Worm (Caenorhabditis elegans) whole organism, young adult: ENCODE data around the gene Y46G5A.34.
A peak's percentile ranks its signal among the peaks of the same experiment; 100 is the strongest.

ENCODE experiments used
- B0019.2 ChIP-seq: fragments of 200-800 bp; sonication (Bioruptor generic); conservative IDR thresholded peaks from 2 replicates; pipeline ENCODE4 v1.3.6; 2022; ENCODE audit warnings: missing genetic modification reagents, missing genetic modification characterization, missing compliant biosample characterization
- B0336.3 ChIP-seq: fragments of 200-800 bp; sonication (Bioruptor generic); IDR thresholded peaks from 2 replicates; pipeline ENCODE4 v1.3.6; 2022; ENCODE audit warnings: missing genetic modification characterization, missing compliant biosample characterization
- C17E4.6 ChIP-seq: fragments of 200-800 bp; sonication (Bioruptor generic); IDR thresholded peaks from 2 replicates; pipeline ENCODE4 v1.3.6; 2022; ENCODE audit warnings: missing genetic modification reagents, missing genetic modification characterization, missing compliant biosample characterization
- F37B4.10 ChIP-seq: fragments of 200-800 bp; sonication (Bioruptor generic); IDR thresholded peaks from 2 replicates; pipeline ENCODE4 v1.3.6; 2022; ENCODE audit warnings: missing genetic modification characterization, missing compliant biosample characterization
- F49E8.2 ChIP-seq: sonication (generic microtip); optimal IDR thresholded peaks from 3 replicates; lab custom pipeline; 2017; ENCODE audit warnings: missing genetic modification characterization, mild to moderate bottlenecking, missing compliant biosample characterization, antibody characterized with exemption, moderate library complexity; ENCODE audit not compliant: insufficient read depth
- F52B5.7 ChIP-seq: sonication (generic microtip); optimal IDR thresholded peaks from 2 replicates; lab custom pipeline; 2016; ENCODE audit warnings: mild to moderate bottlenecking, missing genetic modification characterization, missing compliant biosample characterization
- F57C9.4 ChIP-seq: sonication (generic microtip); optimal IDR thresholded peaks from 2 replicates; lab custom pipeline; 2017; ENCODE audit warnings: mild to moderate bottlenecking, missing genetic modification characterization, missing compliant biosample characterization
- K12H6.12 ChIP-seq: fragments of 200-800 bp; sonication (Bioruptor generic); optimal IDR thresholded peaks from 2 replicates; lab custom pipeline; 2018; ENCODE audit warnings: mild to moderate bottlenecking, missing genetic modification characterization, missing compliant biosample characterization
- Y56A3A.18 ChIP-seq: fragments of 200-800 bp; sonication (Bioruptor generic); IDR thresholded peaks from 2 replicates; pipeline ENCODE4 v1.3.6; 2022; ENCODE audit warnings: missing genetic modification reagents, missing genetic modification characterization, missing compliant biosample characterization
- aptf-2 ChIP-seq: fragments of 200-800 bp; sonication (Bioruptor generic); conservative IDR thresholded peaks from 2 replicates; pipeline ENCODE4 v1.3.6; 2022; ENCODE audit warnings: missing genetic modification reagents, missing genetic modification characterization, missing compliant biosample characterization
- athp-1 ChIP-seq: sonication (generic microtip); optimal IDR thresholded peaks from 2 replicates; lab custom pipeline; 2017; ENCODE audit warnings: mild to moderate bottlenecking, missing genetic modification characterization, missing compliant biosample characterization
- bed-1 ChIP-seq: fragments of 200-800 bp; sonication (Bioruptor generic); IDR thresholded peaks from 2 replicates; pipeline ENCODE4 v1.3.6; 2022; ENCODE audit warnings: missing genetic modification reagents, missing genetic modification characterization, missing compliant biosample characterization
- cebp-2 ChIP-seq: fragments of 200-800 bp; sonication (Bioruptor generic); IDR thresholded peaks from 2 replicates; pipeline ENCODE4 v1.3.6; 2022; ENCODE audit warnings: missing genetic modification characterization, missing compliant biosample characterization
- die-1 ChIP-seq: sonication (generic microtip); optimal IDR thresholded peaks from 2 replicates; lab custom pipeline; 2016; ENCODE audit warnings: missing genotype, mild to moderate bottlenecking, missing genetic modification characterization, missing compliant biosample characterization
- efl-1 ChIP-seq: fragments of 150-350 bp; optimal IDR thresholded peaks from 2 replicates; lab custom pipeline; 2014; ENCODE audit warnings: missing biosample characterization, missing genetic modification reagents, missing genetic modification characterization
- egrh-3 ChIP-seq: fragments of 200-800 bp; sonication (Bioruptor generic); IDR thresholded peaks from 2 replicates; pipeline ENCODE4 v1.3.6; 2022; ENCODE audit warnings: missing genetic modification reagents, missing genetic modification characterization, missing compliant biosample characterization
- fkh-3 ChIP-seq: sonication (generic microtip); optimal IDR thresholded peaks from 2 replicates; lab custom pipeline; 2016; ENCODE audit warnings: mild to moderate bottlenecking, missing genetic modification characterization, missing compliant biosample characterization
- him-1 ChIP-seq: sonication (generic microtip); optimal IDR thresholded peaks from 2 replicates; lab custom pipeline; 2016; ENCODE audit warnings: missing genotype, missing genetic modification reagents, missing genetic modification characterization, missing compliant biosample characterization
- hlh-26 ChIP-seq: fragments of 200-800 bp; sonication (Bioruptor generic); conservative IDR thresholded peaks from 2 replicates; pipeline ENCODE4 v1.3.6; 2022; ENCODE audit warnings: missing genetic modification reagents, missing genetic modification characterization, missing compliant biosample characterization
- hmg-20 ChIP-seq: fragments of 200-800 bp; sonication (Bioruptor generic); IDR thresholded peaks from 2 replicates; pipeline ENCODE4 v1.3.6; 2022; ENCODE audit warnings: missing genetic modification reagents, missing genetic modification characterization, missing compliant biosample characterization
- hsf-1 ChIP-seq: fragments of 200-800 bp; sonication (Bioruptor generic); IDR thresholded peaks from 2 replicates; pipeline ENCODE4 v1.3.6; 2022; ENCODE audit warnings: missing genetic modification reagents, missing genetic modification characterization, missing compliant biosample characterization
- lsl-1 ChIP-seq: fragments of 200-800 bp; sonication (Bioruptor generic); optimal IDR thresholded peaks from 2 replicates; lab custom pipeline; 2018; ENCODE audit warnings: mild to moderate bottlenecking, missing genetic modification characterization, moderate library complexity, missing compliant biosample characterization
- madf-10 ChIP-seq: sonication (generic microtip); optimal IDR thresholded peaks from 2 replicates; lab custom pipeline; 2016; ENCODE audit warnings: mild to moderate bottlenecking, missing genetic modification characterization, missing compliant biosample characterization
- madf-3 ChIP-seq: fragments of 200-800 bp; sonication (Bioruptor generic); IDR thresholded peaks from 2 replicates; pipeline ENCODE4 v1.3.6; 2022; ENCODE audit warnings: missing genetic modification reagents, missing genetic modification characterization, missing compliant biosample characterization
- mcd-1 ChIP-seq: fragments of 200-800 bp; sonication (Bioruptor generic); IDR thresholded peaks from 2 replicates; pipeline ENCODE4 v1.3.6; 2022; ENCODE audit warnings: missing genetic modification reagents, missing genetic modification characterization, missing compliant biosample characterization
- nfya-1 ChIP-seq: sonication (generic microtip); optimal IDR thresholded peaks from 2 replicates; lab custom pipeline; 2017; ENCODE audit warnings: antibody characterized with exemption, missing compliant biosample characterization, missing genetic modification characterization, borderline replicate concordance; ENCODE audit not compliant: insufficient read depth
- nhr-80 ChIP-seq: sonication (generic microtip); optimal IDR thresholded peaks from 2 replicates; lab custom pipeline; 2016; ENCODE audit warnings: missing genetic modification characterization, missing compliant biosample characterization
- pha-4 ChIP-seq: fragments of 150-350 bp; sonication (generic microtip); optimal IDR thresholded peaks from 2 replicates; lab custom pipeline; 2014; ENCODE audit warnings: missing biosample characterization, missing genetic modification reagents, missing genetic modification characterization
- rcor-1 ChIP-seq: fragments of 200-800 bp; sonication (Bioruptor generic); IDR thresholded peaks from 2 replicates; pipeline ENCODE4 v1.3.6; 2022; ENCODE audit warnings: missing genetic modification reagents, missing genetic modification characterization, missing compliant biosample characterization
- rec-8 ChIP-seq, 2 experiments: sonication (generic microtip); optimal IDR thresholded peaks; 2 replicates each; lab custom pipeline; 2016; ENCODE audit warnings: mild to moderate bottlenecking in 2 of 2, missing genetic modification characterization in 2 of 2, missing genetic modification reagents in 2 of 2, missing genotype in 2 of 2, missing biosample characterization in 1 of 2, missing compliant biosample characterization in 1 of 2, moderate library complexity in 1 of 2
- snpc-3.4 ChIP-seq: sonication (generic microtip); optimal IDR thresholded peaks from 2 replicates; lab custom pipeline; 2017; ENCODE audit warnings: missing genetic modification characterization, mild to moderate bottlenecking, missing compliant biosample characterization, antibody characterized with exemption, moderate library complexity, missing genotype, missing genetic modification reagents
- somi-1 ChIP-seq: fragments of 200-800 bp; sonication (Bioruptor generic); optimal IDR thresholded peaks from 2 replicates; lab custom pipeline; 2018; ENCODE audit warnings: mild to moderate bottlenecking, missing genetic modification characterization, missing compliant biosample characterization
- tbp1 ChIP-seq: fragments of 200-800 bp; sonication (Bioruptor generic); optimal IDR thresholded peaks from 2 replicates; lab custom pipeline; 2018; ENCODE audit warnings: mild to moderate bottlenecking, missing genetic modification characterization, missing compliant biosample characterization
- unc-62 ChIP-seq: fragments of 150-350 bp; optimal IDR thresholded peaks from 2 replicates; lab custom pipeline; 2014; ENCODE audit warnings: missing biosample characterization, missing genetic modification reagents, missing genetic modification characterization
- ztf-18 ChIP-seq: sonication (generic microtip); optimal IDR thresholded peaks from 2 replicates; lab custom pipeline; 2016; ENCODE audit warnings: missing genotype, mild to moderate bottlenecking, missing genetic modification characterization, missing compliant biosample characterization
- ztf-6 ChIP-seq: fragments of 200-800 bp; sonication (Bioruptor generic); IDR thresholded peaks from 2 replicates; pipeline ENCODE4 v1.3.6; 2022; ENCODE audit warnings: missing genetic modification reagents, missing genetic modification characterization, missing compliant biosample characterization

The Y46G5A.34 gene

ce11 chrII:12819979-12820378, 43.5 kb downstream of the Y46G5A.34 start:
- TF ChIP-seq him-1 (tag; lab: Kevin White, UChicago), result no peak
- no peak for TF ChIP-seq snpc-3.4 (tag; lab: Kevin White, UChicago)
- TF ChIP-seq nfya-1 (tag; lab: Kevin White, UChicago), result no peak
- TF ChIP-seq ztf-18, result no peak
- TF ChIP-seq bed-1 (GFP tag; lab: Robert Waterston, UW), result no peak
- TF ChIP-seq efl-1, result no peak
- no peak for TF ChIP-seq B0019.2 (GFP tag; lab: Robert Waterston, UW)
- no peak for TF ChIP-seq tbp1 (GFP tag; lab: Kevin White, UChicago)
- no peak for TF ChIP-seq ztf-6 (GFP tag; lab: Robert Waterston, UW)
- no peak for TF ChIP-seq Y56A3A.18
- TF ChIP-seq F57C9.4 (tag; lab: Kevin White, UChicago), result no peak
- TF ChIP-seq F37B4.10 (GFP tag; lab: Robert Waterston, UW), result no peak
- no peak for TF ChIP-seq K12H6.12 (tag; lab: Kevin White, UChicago)
- TF ChIP-seq mcd-1 (GFP tag; lab: Robert Waterston, UW), result no peak
- no peak for TF ChIP-seq lsl-1 (GFP tag; lab: Kevin White, UChicago)
- no peak for TF ChIP-seq athp-1 (tag; lab: Kevin White, UChicago)
- no peak for TF ChIP-seq aptf-2 (GFP tag; lab: Robert Waterston, UW)
- TF ChIP-seq C17E4.6 (GFP tag; lab: Robert Waterston, UW), result no peak
- TF ChIP-seq madf-10, result no peak
- TF ChIP-seq rcor-1, result no peak
- TF ChIP-seq, all 124 proteins: peak for 0

- TF ChIP-seq cebp-2 (no peak), nhr-80 (tag; lab: Kevin White, UChicago) (peak; percentile 41)
Measured at ce11 chrII:12823437-12823836, 47.0 kb downstream of the Y46G5A.34 start, which contains the start of gene Y46G5A.36. Gene Y46G5A.36 (plus strand): TSS chrII:12823679.

ce11 chrII:12824463-12824862, 48.0 kb downstream of the Y46G5A.34 start:
- TF ChIP-seq F52B5.7 (no peak), hlh-26 (GFP tag; lab: Robert Waterston, UW) (no peak), egrh-3 (GFP tag; lab: Robert Waterston, UW) (0 out of 2 replicates have a peak, but pooled peaks have one; percentile 6)

ce11 chrII:12826752-12827151, 50.3 kb downstream of the Y46G5A.34 start, which contains the start of gene Y46G5A.38:
Gene Y46G5A.38 (plus strand): TSS chrII:12827052.
- TF ChIP-seq hmg-20 (GFP tag; lab: Robert Waterston, UW) (no peak), pha-4 (tag; lab: Kevin White, UChicago) (no peak), F52B5.7 (no peak), F49E8.2 (tag; lab: Kevin White, UChicago) (no peak), die-1 (tag; lab: Kevin White, UChicago) (no peak), B0336.3 (GFP tag; lab: Robert Waterston, UW) (no peak), fkh-3 (tag; lab: Kevin White, UChicago) (no peak), unc-62 (GFP tag; lab: Kevin White, UChicago) (no peak), hsf-1 (GFP tag; lab: Robert Waterston, UW) (no peak), madf-3 (no peak), somi-1 (no peak), rec-8 (tag; optimal IDR thresholded peaks at IDR 0.05; lab: Kevin White, UChicago) (no peak)
